Fruit fly (Drosophila melanogaster): ENCODE measurements around the gene CG11470.

CG11470 gene

DNA sequence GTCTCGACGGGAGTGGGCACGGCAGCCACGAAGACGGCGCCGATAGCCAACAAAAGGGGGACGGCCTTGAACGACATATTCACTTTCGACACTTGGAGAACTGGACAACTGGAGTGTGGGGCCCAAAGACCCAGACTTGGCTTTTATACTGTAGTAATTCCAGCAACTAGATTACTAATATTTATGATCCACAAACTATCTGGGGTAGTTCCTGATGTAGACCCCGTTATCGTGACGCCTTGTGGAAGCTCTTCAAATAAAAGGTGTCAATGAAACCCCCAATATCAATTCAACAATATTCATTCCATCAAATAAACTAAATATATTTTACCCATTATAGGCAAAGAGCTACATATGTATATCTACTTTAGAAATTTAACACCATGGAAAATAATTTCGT, 1.2 kb upstream of the CG11470 start, which contains the start of gene CG31041:
Gene CG31041, minus strand, starts transcription at position 101 of the 400 bp plus-strand sequence.
- TF ChIP-seq HLH106 (tag; optimal IDR thresholded peaks at IDR 0.05) (no peak), Mio (GFP tag; optimal IDR thresholded peaks at IDR 0.05) (no peak), OdsH (GFP tag; optimal IDR thresholded peaks at IDR 0.05) (no peak), foxo (GFP tag; optimal IDR thresholded peaks at IDR 0.05) (no peak), CrebA (GFP tag; optimal IDR thresholded peaks at IDR 0.05; ENCODE audit: borderline replicate concordance) (no peak), Dfd (GFP tag; optimal IDR thresholded peaks at IDR 0.05) (no peak), woc (GFP tag; optimal IDR thresholded peaks at IDR 0.05) (no peak), psq (GFP tag; optimal IDR thresholded peaks at IDR 0.05) (no peak), jim (GFP tag; optimal IDR thresholded peaks at IDR 0.05) (no peak), Hr78 (GFP tag; optimal IDR thresholded peaks at IDR 0.05) (no peak), CG32264 (GFP tag; optimal IDR thresholded peaks at IDR 0.05) (no peak), Abd-B (GFP tag; optimal IDR thresholded peaks at IDR 0.05) (no peak), br (GFP tag; optimal IDR thresholded peaks at IDR 0.05) (no peak), tai (GFP tag; optimal IDR thresholded peaks at IDR 0.05) (no peak)

DNA sequence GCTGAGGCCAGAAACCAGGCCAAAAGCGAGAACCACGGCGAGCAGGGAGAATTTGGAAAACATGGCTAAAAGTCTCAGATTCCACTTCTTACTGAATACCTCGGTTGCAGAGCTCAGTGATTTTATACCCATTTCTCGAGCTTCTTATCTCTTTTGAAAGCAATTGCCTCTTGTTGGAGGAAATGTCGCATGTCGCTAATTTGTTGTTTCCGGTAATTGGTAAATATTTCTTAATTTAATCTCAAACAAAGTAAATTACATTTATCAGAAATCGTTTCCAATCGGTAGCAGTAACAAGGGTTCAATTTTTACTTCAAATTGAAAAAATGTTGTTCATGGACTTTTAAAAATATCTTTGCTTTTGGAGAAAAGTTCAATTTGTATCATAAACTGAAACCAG, 1.6 kb downstream of the CG11470 start, which contains the start of gene CG7567:
Gene CG7567, minus strand, starts transcription at position 101 of the 400 bp plus-strand sequence.
- TF ChIP-seq Abd-B (GFP tag; optimal IDR thresholded peaks at IDR 0.05), result no peak
- TF ChIP-seq dl (GFP tag; optimal IDR thresholded peaks at IDR 0.05; ENCODE audit: insufficient read depth in 1 of 2, partially characterized antibody in 2 of 2), result no peak
- no peak for TF ChIP-seq foxo (GFP tag; optimal IDR thresholded peaks at IDR 0.05)
- TF ChIP-seq Mio (GFP tag; optimal IDR thresholded peaks at IDR 0.05), result no peak
- TF ChIP-seq woc (GFP tag; optimal IDR thresholded peaks at IDR 0.05), result no peak
- TF ChIP-seq usp (GFP tag; optimal IDR thresholded peaks at IDR 0.05), result no peak
- TF ChIP-seq tai (GFP tag; optimal IDR thresholded peaks at IDR 0.05), result no peak
- no peak for TF ChIP-seq OdsH (GFP tag; optimal IDR thresholded peaks at IDR 0.05)
- TF ChIP-seq CG32264 (GFP tag; optimal IDR thresholded peaks at IDR 0.05), result no peak
- TF ChIP-seq dmrt93B (GFP tag; optimal IDR thresholded peaks at IDR 0.05), result no peak
- no peak for TF ChIP-seq sage (GFP tag; optimal IDR thresholded peaks at IDR 0.05)
- no peak for TF ChIP-seq Sp1 (GFP tag; optimal IDR thresholded peaks at IDR 0.05)
- no peak for TF ChIP-seq HLH106 (tag; optimal IDR thresholded peaks at IDR 0.05)
- no peak for TF ChIP-seq brk (GFP tag; optimal IDR thresholded peaks at IDR 0.05)
- no peak for TF ChIP-seq CrebA (GFP tag; optimal IDR thresholded peaks at IDR 0.05; ENCODE audit: borderline replicate concordance)
- no peak for TF ChIP-seq Dif (GFP tag; optimal IDR thresholded peaks at IDR 0.05; ENCODE audit: partially characterized antibody)
- TF ChIP-seq dsf (GFP tag; optimal IDR thresholded peaks at IDR 0.05; ENCODE audit: borderline replicate concordance), result no peak

DNA sequence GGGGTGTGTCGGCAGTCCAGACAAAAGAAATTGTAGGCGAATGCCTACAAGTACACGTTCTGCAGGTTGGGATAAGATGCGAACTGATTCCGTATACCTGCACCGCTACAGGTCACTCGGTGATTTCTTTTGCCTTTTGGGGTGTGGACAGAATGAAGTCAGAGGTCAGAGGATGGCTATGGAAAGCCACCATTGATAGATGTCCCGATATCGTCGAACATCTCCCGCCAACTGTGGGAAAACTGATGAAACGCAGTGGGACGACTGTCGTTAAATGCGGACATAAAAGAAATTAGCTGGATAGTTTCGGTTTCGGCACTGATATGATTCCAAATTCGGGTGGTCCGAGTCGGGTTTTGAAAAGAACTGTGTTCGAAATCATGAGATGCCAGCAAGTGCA, 2.8 kb downstream of the CG11470 start:
- TF ChIP-seq rgr (GFP tag; optimal IDR thresholded peaks at IDR 0.05), result no peak
- no peak for TF ChIP-seq foxo (GFP tag; optimal IDR thresholded peaks at IDR 0.05)
- TF ChIP-seq Vsx2 (GFP tag; optimal IDR thresholded peaks at IDR 0.05; ENCODE audit: partially characterized antibody), result no peak
- TF ChIP-seq Hr83 (GFP tag; optimal IDR thresholded peaks at IDR 0.05; ENCODE audit: poor library complexity, severe bottlenecking), result no peak
- TF ChIP-seq pan (optimal IDR thresholded peaks at IDR 0.05), result no peak
- TF ChIP-seq CrebA (GFP tag; optimal IDR thresholded peaks at IDR 0.05; ENCODE audit: borderline replicate concordance), result no peak
- no peak for TF ChIP-seq Hr78 (GFP tag; optimal IDR thresholded peaks at IDR 0.05)
- TF ChIP-seq CG9705 (GFP tag; optimal IDR thresholded peaks at IDR 0.05), result no peak
- no peak for TF ChIP-seq tai (GFP tag; optimal IDR thresholded peaks at IDR 0.05)
- no peak for TF ChIP-seq Dfd (GFP tag; optimal IDR thresholded peaks at IDR 0.05)
- TF ChIP-seq Abd-B (GFP tag; optimal IDR thresholded peaks at IDR 0.05), result no peak
- no peak for TF ChIP-seq Sp1 (GFP tag; optimal IDR thresholded peaks at IDR 0.05)
- TF ChIP-seq dsf (GFP tag; optimal IDR thresholded peaks at IDR 0.05; ENCODE audit: borderline replicate concordance), result no peak

DNA sequence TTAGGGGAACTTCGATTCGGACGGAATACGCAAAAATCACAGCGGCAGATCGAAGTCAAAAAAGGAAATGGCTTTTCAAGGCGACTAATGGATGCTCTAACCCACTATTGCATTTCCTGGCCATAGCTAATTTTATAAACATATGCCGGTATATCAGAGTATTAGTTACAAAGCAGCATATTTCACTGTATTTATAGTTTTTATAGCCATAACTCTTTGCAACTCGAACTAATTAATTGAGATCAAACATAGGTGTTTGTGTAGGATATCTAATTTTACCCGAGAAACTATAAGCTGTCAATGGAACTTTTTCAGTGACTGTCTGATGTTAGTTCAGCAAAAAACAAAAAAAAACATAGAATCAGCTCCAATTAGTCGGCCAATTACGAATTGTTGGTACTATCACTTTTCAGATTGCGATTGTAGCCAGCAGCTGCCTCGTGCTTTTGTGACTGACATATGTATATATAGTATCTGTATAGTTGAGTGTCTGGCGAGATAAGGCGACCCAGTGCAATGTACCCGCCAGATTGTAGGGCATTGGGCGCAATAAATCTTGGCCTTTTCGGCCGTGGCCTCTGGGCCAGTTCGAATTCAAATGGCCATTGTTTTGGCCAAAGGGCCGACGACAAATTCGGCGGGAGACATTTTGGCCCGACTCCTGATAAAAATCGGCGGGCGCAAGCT, 4.4 kb downstream of the CG11470 start:
- TF ChIP-seq Hr78 (GFP tag; optimal IDR thresholded peaks at IDR 0.05), result no peak
- no peak for TF ChIP-seq sage (GFP tag; optimal IDR thresholded peaks at IDR 0.05)
- TF ChIP-seq woc (GFP tag; optimal IDR thresholded peaks at IDR 0.05), result peak; percentile 12
- TF ChIP-seq HLH106 (tag; optimal IDR thresholded peaks at IDR 0.05), result no peak
- no peak for TF ChIP-seq Mio (GFP tag; optimal IDR thresholded peaks at IDR 0.05)
- TF ChIP-seq br (GFP tag; optimal IDR thresholded peaks at IDR 0.05), result no peak
- TF ChIP-seq fru (GFP tag; optimal IDR thresholded peaks at IDR 0.05), result peak; percentile 24
- TF ChIP-seq N (GFP tag; optimal IDR thresholded peaks at IDR 0.05), result no peak
- TF ChIP-seq usp (GFP tag; optimal IDR thresholded peaks at IDR 0.05), result no peak
- TF ChIP-seq Abd-B (GFP tag; optimal IDR thresholded peaks at IDR 0.05), result no peak
- no peak for TF ChIP-seq Jra (GFP tag; optimal IDR thresholded peaks at IDR 0.05)
- TF ChIP-seq pan (optimal IDR thresholded peaks at IDR 0.05), result no peak
- no peak for TF ChIP-seq dmrt93B (GFP tag; optimal IDR thresholded peaks at IDR 0.05)
- no peak for TF ChIP-seq ey (GFP tag; optimal IDR thresholded peaks at IDR 0.05)
- no peak for TF ChIP-seq CG32264 (GFP tag; optimal IDR thresholded peaks at IDR 0.05)
- no peak for TF ChIP-seq Dfd (GFP tag; optimal IDR thresholded peaks at IDR 0.05)
- no peak for TF ChIP-seq Dif (GFP tag; optimal IDR thresholded peaks at IDR 0.05; ENCODE audit: partially characterized antibody)
- TF ChIP-seq Sp1 (GFP tag; optimal IDR thresholded peaks at IDR 0.05), result no peak
- TF ChIP-seq h (GFP tag; optimal IDR thresholded peaks at IDR 0.05), result peak; percentile 36
- no peak for TF ChIP-seq GATAd (GFP tag; optimal IDR thresholded peaks at IDR 0.05)
- no peak for TF ChIP-seq Rel (GFP tag; optimal IDR thresholded peaks at IDR 0.05)
- peak; percentile 12 for TF ChIP-seq Rel (tag; optimal IDR thresholded peaks at IDR 0.05)
- TF ChIP-seq foxo (GFP tag; optimal IDR thresholded peaks at IDR 0.05), result peak in 1 of 2 experiments; percentile 32
- no peak for TF ChIP-seq brk (GFP tag; optimal IDR thresholded peaks at IDR 0.05)
- no peak for TF ChIP-seq rgr (GFP tag; optimal IDR thresholded peaks at IDR 0.05)
- no peak for TF ChIP-seq jim (GFP tag; optimal IDR thresholded peaks at IDR 0.05)
- TF ChIP-seq Vsx2 (GFP tag; optimal IDR thresholded peaks at IDR 0.05; ENCODE audit: partially characterized antibody), result no peak

Measured in whole organism, wandering third instar larva.